Worm (Caenorhabditis elegans) whole organism, L4 larva: ENCODE data around the gene ttr-12.

Experiments used
- aly-2 ChIP-seq: sonication (generic microtip); optimal IDR thresholded peaks from 2 replicates; lab custom pipeline; 2018; ENCODE audit warnings: missing biosample characterization, missing genetic modification characterization
- ces-1 ChIP-seq: fragments of 150-350 bp; sonication (generic microtip); optimal IDR thresholded peaks from 4 replicates; lab custom pipeline; 2014; ENCODE audit warnings: missing biosample characterization, missing genetic modification reagents, missing genetic modification characterization
- dpl-1 ChIP-seq: fragments of 150-350 bp; optimal IDR thresholded peaks from 2 replicates; lab custom pipeline; 2014; ENCODE audit warnings: missing biosample characterization, missing genetic modification reagents, missing genetic modification characterization
- mdl-1 ChIP-seq, 2 experiments: fragments of 150-350 bp in 1 of 2; sonication (generic microtip) in 1 of 2; optimal IDR thresholded peaks; 2 replicates each; lab custom pipeline; 2014 to 2017; ENCODE audit warnings: missing biosample characterization in 2 of 2, missing genetic modification characterization in 2 of 2
- mxl-3 ChIP-seq: fragments of 200-800 bp; sonication (Bioruptor generic); optimal IDR thresholded peaks from 2 replicates; lab custom pipeline; 2018; ENCODE audit warnings: mild to moderate bottlenecking, missing genetic modification characterization, missing compliant biosample characterization
- nhr-237 ChIP-seq: sonication (generic microtip); optimal IDR thresholded peaks from 2 replicates; lab custom pipeline; 2017; ENCODE audit warnings: missing biosample characterization, missing genetic modification characterization
- saeg-2 ChIP-seq: fragments of 200-800 bp; sonication (Bioruptor generic); IDR thresholded peaks from 2 replicates; pipeline ENCODE4 v1.3.6; 2022; ENCODE audit warnings: missing genetic modification reagents, missing genetic modification characterization, missing compliant biosample characterization
- tag-97 ChIP-seq: fragments of 200-800 bp; sonication (Bioruptor generic); IDR thresholded peaks from 2 replicates; pipeline ENCODE4 v1.3.6; 2022; ENCODE audit warnings: missing genetic modification characterization, missing compliant biosample characterization
- ztf-11 ChIP-seq: fragments of 150-350 bp; optimal IDR thresholded peaks from 2 replicates; lab custom pipeline; 2014; ENCODE audit warnings: missing biosample characterization, missing genetic modification characterization
- ztf-7 ChIP-seq: fragments of 150-350 bp; optimal IDR thresholded peaks from 2 replicates; lab custom pipeline; 2014; ENCODE audit warnings: missing biosample characterization, missing genetic modification characterization

- TF ChIP-seq nhr-237 (tag; lab: Kevin White, UChicago) (no peak), ztf-7 (tag; lab: Kevin White, UChicago) (no peak), ces-1 (GFP tag; lab: Kevin White, UChicago) (no peak), saeg-2 (GFP tag; lab: Robert Waterston, UW) (no peak), aly-2 (tag; lab: Kevin White, UChicago) (no peak), dpl-1 (no peak), mxl-3 (no peak), ztf-11 (tag; lab: Kevin White, UChicago) (no peak), tag-97 (GFP tag; lab: Robert Waterston, UW) (no peak), mdl-1 (tag; optimal IDR thresholded peaks at IDR 0.05; lab: Kevin White, UChicago) (no peak)
Measured at ce11 chrV:20641896-20642295, 33.3 kb upstream of the ttr-12 start, which contains the start of gene srxa-15.
